Worm (Caenorhabditis elegans) whole organism, L4/young adult: Measurements from ENCODE around the gene Y45F10B.12.

Source experiments
- W03F9.2 ChIP-seq: fragments of 150-350 bp; optimal IDR thresholded peaks from 2 replicates; lab custom pipeline; 2014; ENCODE audit warnings: missing biosample characterization, missing genetic modification characterization
- dao-5 ChIP-seq: sonication (generic microtip); optimal IDR thresholded peaks from 2 replicates; lab custom pipeline; 2016; ENCODE audit warnings: missing genotype, missing genetic modification characterization, moderate library complexity, missing compliant biosample characterization
- him-1 ChIP-seq: sonication (generic microtip); optimal IDR thresholded peaks from 2 replicates; lab custom pipeline; 2016; ENCODE audit warnings: missing genotype, missing genetic modification reagents, missing genetic modification characterization, missing compliant biosample characterization

ce11 chrIV:13549350-13549749 lies 37.9 kb upstream of the Y45F10B.12 start:
- TF ChIP-seq W03F9.2 (tag; lab: Kevin White, UChicago) (no peak), him-1 (tag; lab: Kevin White, UChicago) (no peak), dao-5 (no peak)
